Worm (Caenorhabditis elegans) whole organism, L4/young adult: ENCODE data around the gene T10H4.13.

Source experiments
- W03F9.2 ChIP-seq: fragments of 150-350 bp; optimal IDR thresholded peaks from 2 replicates; lab custom pipeline; 2014; ENCODE audit warnings: missing biosample characterization, missing genetic modification characterization
- dao-5 ChIP-seq: sonication (generic microtip); optimal IDR thresholded peaks from 2 replicates; lab custom pipeline; 2016; ENCODE audit warnings: missing genotype, missing genetic modification characterization, moderate library complexity, missing compliant biosample characterization
- him-1 ChIP-seq: sonication (generic microtip); optimal IDR thresholded peaks from 2 replicates; lab custom pipeline; 2016; ENCODE audit warnings: missing genotype, missing genetic modification reagents, missing genetic modification characterization, missing compliant biosample characterization

The T10H4.13 gene

DNA sequence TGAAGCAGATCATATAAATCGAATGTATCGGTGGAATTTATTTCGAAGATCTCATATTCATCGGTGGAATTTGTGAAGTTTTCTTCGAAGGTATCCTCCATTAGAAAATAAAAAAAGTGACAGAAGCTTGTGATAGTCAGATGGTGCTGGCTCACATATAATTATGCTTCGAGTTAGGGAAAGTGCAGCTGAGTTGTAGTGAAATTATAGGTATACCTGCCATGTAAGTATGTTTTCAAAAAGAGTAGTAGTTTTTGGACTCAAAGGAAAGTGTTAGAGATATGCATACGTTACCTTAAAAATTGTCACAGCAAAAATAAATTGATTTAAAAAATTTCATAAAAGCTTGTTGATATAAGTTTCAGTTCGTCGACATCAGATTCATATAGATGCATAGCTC, 27.1 kb downstream of the T10H4.13 start, which contains the start of gene srw-11:
TSS of gene srw-11 (minus strand) at position 101 of the 400 bp plus-strand sequence.
- TF ChIP-seq W03F9.2, result no peak
- TF ChIP-seq dao-5 (tag; lab: Kevin White, UChicago), result no peak
- TF ChIP-seq him-1 (tag; lab: Kevin White, UChicago), result no peak

DNA sequence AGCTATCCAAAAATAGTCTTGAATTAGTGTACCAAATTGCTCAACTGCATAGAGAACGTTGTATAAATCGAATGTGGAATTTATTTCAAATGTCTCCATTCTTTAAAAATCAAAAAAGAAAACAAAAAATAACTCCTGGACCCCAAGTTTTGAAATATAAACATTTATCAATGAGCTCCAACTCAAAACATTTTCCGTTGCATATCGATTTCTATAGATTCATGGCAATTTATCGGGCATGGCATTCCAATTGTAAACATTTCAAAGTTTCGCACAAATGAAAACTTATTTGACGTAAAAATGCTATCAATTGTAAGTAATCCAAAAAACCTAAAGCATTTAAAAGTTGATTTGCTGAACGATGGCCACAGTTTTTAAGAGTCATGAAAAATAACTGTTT, 28.8 kb downstream of the T10H4.13 start, which contains the start of gene srw-12:
TSS of gene srw-12 (minus strand) at position 101 of the 400 bp plus-strand sequence.
- TF ChIP-seq W03F9.2 (no peak), him-1 (tag; lab: Kevin White, UChicago) (no peak), dao-5 (tag; lab: Kevin White, UChicago) (no peak)

- no peak for TF ChIP-seq W03F9.2
Measured at ce11 chrV:15235661-15236060, 31.6 kb downstream of the T10H4.13 start, which contains the start of gene nhr-164. nhr-164 (minus strand) TSS chrV:15235761.

DNA sequence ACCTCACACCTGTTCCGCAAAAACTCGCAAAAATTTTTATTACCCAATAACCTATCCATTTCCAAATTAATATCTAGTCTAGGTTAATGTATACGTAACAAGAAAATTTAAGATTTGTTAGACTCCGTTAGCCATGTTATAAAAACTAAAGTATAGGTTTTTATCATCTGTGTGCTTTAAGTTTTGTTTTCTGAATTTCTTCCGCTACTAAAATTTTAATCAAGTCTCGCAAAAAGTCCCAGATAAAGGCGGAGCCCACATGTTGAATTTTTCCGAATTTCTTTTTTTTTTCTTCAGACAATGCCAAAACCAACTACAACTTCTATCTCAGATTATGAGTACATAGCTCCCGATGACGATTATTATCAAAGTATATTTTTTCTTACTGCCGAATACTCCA, 35.1 kb downstream of the T10H4.13 start, which contains the start of gene srw-13:
TSS of gene srw-13 (plus strand) at position 301 of the 400 bp plus-strand sequence.
- TF ChIP-seq dao-5 (tag; lab: Kevin White, UChicago) (no peak), him-1 (tag; lab: Kevin White, UChicago) (no peak), W03F9.2 (no peak)

- no peak for TF ChIP-seq him-1 (tag; lab: Kevin White, UChicago)
- no peak for TF ChIP-seq dao-5 (tag; lab: Kevin White, UChicago)
- TF ChIP-seq W03F9.2, result no peak
Measured at ce11 chrV:15230243-15230642, 37.1 kb downstream of the T10H4.13 start, which contains the start of gene srw-15. srw-15 (plus strand) TSS chrV:15230543.

DNA sequence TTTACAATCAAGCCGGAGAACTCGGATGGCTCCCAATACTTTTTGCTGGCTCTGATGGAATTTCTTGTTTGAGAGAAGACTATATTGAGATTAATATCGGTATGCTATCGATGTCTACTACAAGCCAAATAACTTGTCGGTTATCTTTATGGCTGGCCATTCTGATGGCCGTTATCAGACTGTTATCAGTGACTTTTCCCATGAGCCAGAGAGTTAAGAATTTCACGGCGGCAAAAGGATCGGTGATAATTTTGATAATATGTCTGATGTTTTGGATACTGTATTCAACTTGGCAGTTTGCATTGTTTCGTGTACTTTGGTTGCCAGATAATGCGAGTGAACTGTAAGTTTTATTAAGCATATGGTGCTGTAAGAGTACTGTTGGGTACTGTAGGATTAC, 41.1 kb downstream of the T10H4.13 start:
- no peak for TF ChIP-seq dao-5 (tag; lab: Kevin White, UChicago)
- no peak for TF ChIP-seq him-1 (tag; lab: Kevin White, UChicago)
- TF ChIP-seq W03F9.2, result no peak

ce11 chrV:15225650-15226049, 41.7 kb downstream of the T10H4.13 start, which contains the start of gene srw-14:
srw-14 (plus strand) TSS chrV:15225950.
- TF ChIP-seq W03F9.2, result no peak
- no peak for TF ChIP-seq him-1 (tag; lab: Kevin White, UChicago)
- no peak for TF ChIP-seq dao-5 (tag; lab: Kevin White, UChicago)

- TF ChIP-seq W03F9.2, result no peak
- TF ChIP-seq dao-5 (tag; lab: Kevin White, UChicago), result no peak
- TF ChIP-seq him-1 (tag; lab: Kevin White, UChicago), result no peak
Measured at ce11 chrV:15223668-15224067, 43.6 kb downstream of the T10H4.13 start, which contains the start of gene srw-24. srw-24 (plus strand) TSS chrV:15223968.

DNA sequence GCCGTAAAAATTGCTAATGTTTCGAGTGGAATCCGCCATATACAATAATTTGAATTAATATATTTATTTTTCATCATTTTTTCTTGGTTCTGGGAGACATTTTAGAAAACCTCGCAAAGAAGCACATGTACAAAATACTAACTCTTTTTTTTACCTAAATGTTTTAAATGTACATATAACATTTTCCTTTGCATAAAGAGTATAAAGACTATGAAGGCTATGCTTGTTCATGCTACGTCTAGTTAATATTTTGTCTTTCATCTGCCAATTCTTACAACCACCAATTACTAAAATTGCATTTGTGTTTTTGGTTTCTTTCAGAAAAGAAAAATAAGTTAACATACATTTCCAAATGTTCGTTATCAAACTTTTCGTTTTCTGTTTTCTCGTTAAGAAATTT, 46.0 kb downstream of the T10H4.13 start, which contains the start of gene irld-25:
TSS of gene irld-25 (plus strand) at position 301 of the 400 bp plus-strand sequence.
- TF ChIP-seq dao-5 (tag; lab: Kevin White, UChicago) (no peak), W03F9.2 (no peak), him-1 (tag; lab: Kevin White, UChicago) (no peak)

DNA sequence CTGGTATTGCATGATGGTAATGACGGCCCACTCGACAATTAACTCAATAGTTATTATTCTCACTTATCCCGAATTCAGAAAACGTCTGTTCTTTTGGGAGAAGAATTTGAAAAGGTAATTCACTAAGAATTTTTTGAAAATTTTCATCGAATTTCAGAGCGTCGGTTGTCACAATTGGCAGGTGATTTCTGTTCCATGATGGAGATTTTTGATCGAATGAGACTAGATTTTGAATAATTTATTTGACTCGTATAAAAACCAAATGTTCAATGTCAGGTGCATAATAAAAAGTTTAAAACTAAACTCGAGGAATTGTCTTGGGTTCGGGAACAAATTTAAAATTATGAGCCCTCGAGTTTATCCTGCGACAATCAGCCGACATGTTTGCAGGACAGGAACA, 50.6 kb downstream of the T10H4.13 start, which contains the start of gene sri-25:
TSS of gene sri-25 (plus strand) at position 301 of the 400 bp plus-strand sequence.
- TF ChIP-seq W03F9.2 (no peak), him-1 (tag; lab: Kevin White, UChicago) (no peak), dao-5 (tag; lab: Kevin White, UChicago) (no peak)
